Fruit fly (Drosophila melanogaster) whole organism, embryonic: ENCODE data around the gene Mrm2.
A peak's percentile ranks its signal among the peaks of the same experiment; 100 is the strongest.

Experiments
- Aef1 ChIP-seq: fragments of 200-800 bp; sonication (Bioruptor generic); IDR thresholded peaks from 3 replicates; pipeline ENCODE4 v1.3.6; 2022; ENCODE audit warnings: missing biosample characterization, missing genetic modification characterization
- Antp ChIP-seq: fragments of 200-800 bp; sonication (Bioruptor generic); optimal IDR thresholded peaks from 3 replicates; lab custom pipeline; 2016; ENCODE audit warnings: missing biosample characterization, missing genetic modification characterization
- Atf3 ChIP-seq: fragments of 200-800 bp; sonication (Bioruptor generic); optimal IDR thresholded peaks from 3 replicates; lab custom pipeline; 2016; ENCODE audit warnings: missing biosample characterization, missing genetic modification characterization
- CG10431 ChIP-seq: fragments of 200-800 bp; sonication (Bioruptor generic); optimal IDR thresholded peaks from 3 replicates; lab custom pipeline; 2018; ENCODE audit warnings: missing biosample characterization, mild to moderate bottlenecking, missing genetic modification characterization
- CG10959 ChIP-seq: fragments of 200-800 bp; sonication (Bioruptor generic); IDR thresholded peaks from 2 replicates; pipeline ENCODE4 v1.3.6; 2022; ENCODE audit warnings: missing biosample characterization, missing genetic modification characterization
- CG12769 ChIP-seq: fragments of 200-800 bp; sonication (Bioruptor generic); optimal IDR thresholded peaks from 2 replicates; lab custom pipeline; 2019; ENCODE audit warnings: missing biosample characterization, mild to moderate bottlenecking, missing genetic modification characterization, moderate library complexity
- CG13287 ChIP-seq: fragments of 200-800 bp; sonication (Bioruptor generic); IDR thresholded peaks from 2 replicates; pipeline ENCODE4 v1.3.6; 2022; ENCODE audit warnings: missing biosample characterization, missing genetic modification characterization; ENCODE audit not compliant: partially characterized antibody
- CG13296 ChIP-seq: fragments of 200-800 bp; sonication (Bioruptor generic); optimal IDR thresholded peaks from 3 replicates; lab custom pipeline; 2018; ENCODE audit warnings: missing biosample characterization, mild to moderate bottlenecking, missing genetic modification characterization
- CG18011 ChIP-seq: fragments of 200-800 bp; sonication (Bioruptor generic); optimal IDR thresholded peaks from 2 replicates; lab custom pipeline; 2017; ENCODE audit warnings: missing biosample characterization, missing genetic modification characterization, mild to moderate bottlenecking, moderate library complexity, missing genotype
- CG2875 ChIP-seq: fragments of 200-800 bp; sonication (Bioruptor generic); optimal IDR thresholded peaks from 2 replicates; lab custom pipeline; 2017; ENCODE audit warnings: missing biosample characterization, mild to moderate bottlenecking, missing genetic modification characterization, missing genetic modification reagents
- CG2889 ChIP-seq: fragments of 200-800 bp; sonication (Bioruptor generic); IDR thresholded peaks from 3 replicates; pipeline ENCODE4 v1.3.6; 2022; ENCODE audit warnings: missing biosample characterization, missing genetic modification characterization
- CG30431 ChIP-seq: fragments of 200-800 bp; sonication (Bioruptor generic); optimal IDR thresholded peaks from 2 replicates; lab custom pipeline; 2017; ENCODE audit warnings: missing biosample characterization, missing genetic modification characterization
- CG31224 ChIP-seq: fragments of 200-800 bp; sonication (Bioruptor generic); IDR thresholded peaks from 2 replicates; pipeline ENCODE4 v1.3.6; 2022; ENCODE audit warnings: missing biosample characterization, missing genetic modification characterization
- CG34376 ChIP-seq: fragments of 200-800 bp; sonication (Bioruptor generic); optimal IDR thresholded peaks from 2 replicates; lab custom pipeline; 2018; ENCODE audit warnings: missing biosample characterization, mild to moderate bottlenecking, missing genetic modification characterization
- CG3838 ChIP-seq: fragments of 200-800 bp; sonication (Bioruptor generic); optimal IDR thresholded peaks from 3 replicates; lab custom pipeline; 2016; ENCODE audit warnings: missing biosample characterization, missing genetic modification characterization
- CG4617 ChIP-seq: fragments of 200-800 bp; sonication (Bioruptor generic); optimal IDR thresholded peaks from 3 replicates; lab custom pipeline; 2016; ENCODE audit warnings: missing biosample characterization, missing genetic modification characterization, borderline replicate concordance
- CG4707 ChIP-seq: fragments of 200-800 bp; sonication (Bioruptor generic); optimal IDR thresholded peaks from 2 replicates; lab custom pipeline; 2018; ENCODE audit warnings: missing biosample characterization, mild to moderate bottlenecking, missing genetic modification characterization, moderate library complexity
- CG4730 ChIP-seq: fragments of 200-800 bp; sonication (Bioruptor generic); IDR thresholded peaks from 2 replicates; pipeline ENCODE4 v1.3.6; 2022; ENCODE audit warnings: missing biosample characterization, missing genetic modification characterization
- CG7928 ChIP-seq: fragments of 200-800 bp; sonication (Bioruptor generic); optimal IDR thresholded peaks from 2 replicates; lab custom pipeline; 2017; ENCODE audit warnings: missing biosample characterization, mild to moderate bottlenecking, missing genetic modification characterization
- CG9215 ChIP-seq: fragments of 200-800 bp; sonication (Bioruptor generic); IDR thresholded peaks from 2 replicates; pipeline ENCODE4 v1.3.6; 2022; ENCODE audit warnings: missing biosample characterization, missing genetic modification characterization
- Ets97D ChIP-seq: fragments of 200-800 bp; sonication (Bioruptor generic); optimal IDR thresholded peaks from 3 replicates; lab custom pipeline; 2016; ENCODE audit warnings: missing biosample characterization, missing genetic modification characterization
- Myb ChIP-seq: fragments of 200-800 bp; sonication (Bioruptor generic); optimal IDR thresholded peaks from 2 replicates; lab custom pipeline; 2016; ENCODE audit warnings: missing biosample characterization, missing genetic modification characterization
- Neu2 ChIP-seq: fragments of 200-800 bp; sonication (Bioruptor generic); optimal IDR thresholded peaks from 3 replicates; lab custom pipeline; 2016; ENCODE audit warnings: missing biosample characterization, missing genetic modification characterization, borderline replicate concordance
- Nf-YA ChIP-seq: fragments of 200-800 bp; sonication (Bioruptor generic); IDR thresholded peaks from 2 replicates; pipeline ENCODE4 v1.3.6; 2022; ENCODE audit warnings: missing biosample characterization, missing genetic modification characterization
- Nf-YB ChIP-seq: fragments of 200-800 bp; sonication (Bioruptor generic); optimal IDR thresholded peaks from 3 replicates; lab custom pipeline; 2019; ENCODE audit warnings: missing biosample characterization, mild to moderate bottlenecking, missing genetic modification characterization, moderate library complexity
- Nf-YC ChIP-seq: fragments of 200-800 bp; optimal IDR thresholded peaks from 3 replicates; lab custom pipeline; 2019; ENCODE audit warnings: missing biosample characterization, mild to moderate bottlenecking, missing genetic modification characterization, moderate library complexity
- Poxn ChIP-seq: fragments of 200-800 bp; sonication (Bioruptor generic); IDR thresholded peaks from 2 replicates; pipeline ENCODE4 v1.3.6; 2022; ENCODE audit warnings: missing biosample characterization, missing genetic modification characterization
- Ptx1 ChIP-seq: fragments of 200-800 bp; sonication (Bioruptor generic); IDR thresholded peaks from 2 replicates; pipeline ENCODE4 v1.3.6; 2022; ENCODE audit warnings: missing biosample characterization, missing genetic modification characterization
- Sin3A ChIP-seq: fragments of >200 bp; optimal IDR thresholded peaks from 2 replicates; lab custom pipeline; 2018
- Stat92E ChIP-seq, 3 experiments: fragments of >200 bp in 2 of 3; fragments of 200-800 bp in 1 of 3; sonication (Bioruptor generic) in 1 of 3; optimal IDR thresholded peaks; 2 replicates each; lab custom pipeline; 2017 to 2019; ENCODE audit warnings: missing biosample characterization in 3 of 3, missing genetic modification characterization in 3 of 3, mild to moderate bottlenecking in 1 of 3, moderate library complexity in 1 of 3
- ase ChIP-seq: fragments of 200-800 bp; sonication (Bioruptor generic); IDR thresholded peaks from 3 replicates; pipeline ENCODE4 v1.3.6; 2022; ENCODE audit warnings: missing biosample characterization, missing genetic modification characterization
- crp ChIP-seq, 2 experiments: fragments of 200-800 bp; sonication (Bioruptor generic); optimal IDR thresholded peaks; 2 replicates in 1 of 2; 3 replicates in 1 of 2; lab custom pipeline; 2017; ENCODE audit warnings: missing biosample characterization in 2 of 2, missing genetic modification characterization in 2 of 2, mild to moderate bottlenecking in 1 of 2, moderate library complexity in 1 of 2
- dati ChIP-seq: fragments of 200-800 bp; sonication (Bioruptor generic); IDR thresholded peaks from 2 replicates; pipeline ENCODE4 v1.3.6; 2022; ENCODE audit warnings: missing biosample characterization, missing genetic modification characterization
- disco-r ChIP-seq: fragments of 200-800 bp; sonication (Bioruptor generic); optimal IDR thresholded peaks from 2 replicates; lab custom pipeline; 2016; ENCODE audit warnings: missing biosample characterization, missing genetic modification characterization
- dmrt99B ChIP-seq: fragments of 200-800 bp; sonication (Bioruptor generic); optimal IDR thresholded peaks from 2 replicates; lab custom pipeline; 2018; ENCODE audit warnings: missing biosample characterization, mild to moderate bottlenecking, missing genetic modification characterization, moderate library complexity
- ewg ChIP-seq: fragments of 200-800 bp; sonication (Bioruptor generic); optimal IDR thresholded peaks from 3 replicates; lab custom pipeline; 2017; ENCODE audit warnings: mild to moderate bottlenecking, missing biosample characterization, missing genetic modification reagents, missing genetic modification characterization
- gce ChIP-seq: fragments of 200-800 bp; sonication (Bioruptor generic); IDR thresholded peaks from 3 replicates; pipeline ENCODE4 v1.3.6; 2022; ENCODE audit warnings: missing biosample characterization, missing genetic modification characterization
- jumu ChIP-seq: fragments of 200-800 bp; sonication (Bioruptor generic); optimal IDR thresholded peaks from 3 replicates; lab custom pipeline; 2016; ENCODE audit warnings: missing biosample characterization, missing genetic modification characterization
- ken ChIP-seq: fragments of 200-800 bp; sonication (Bioruptor generic); IDR thresholded peaks from 3 replicates; pipeline ENCODE4 v1.3.6; 2022; ENCODE audit warnings: missing biosample characterization, missing genetic modification characterization
- nmo ChIP-seq: fragments of 200-800 bp; sonication (Bioruptor generic); optimal IDR thresholded peaks from 2 replicates; lab custom pipeline; 2018; ENCODE audit warnings: missing biosample characterization, mild to moderate bottlenecking, missing genetic modification characterization, moderate library complexity
- pb ChIP-seq: fragments of 200-800 bp; sonication (Bioruptor generic); optimal IDR thresholded peaks from 3 replicates; lab custom pipeline; 2016; ENCODE audit warnings: missing biosample characterization, missing genetic modification characterization
- phol ChIP-seq: fragments of 200-800 bp; sonication (Bioruptor generic); optimal IDR thresholded peaks from 3 replicates; lab custom pipeline; 2018; ENCODE audit warnings: missing biosample characterization, mild to moderate bottlenecking, missing genetic modification characterization, moderate library complexity
- prd ChIP-seq, 3 experiments: fragments of >200 bp in 2 of 3; fragments of 200-800 bp in 1 of 3; sonication (Bioruptor generic) in 1 of 3; optimal IDR thresholded peaks in 2 of 3; IDR thresholded peaks in 1 of 3; 2 replicates in 2 of 3; 3 replicates in 1 of 3; pipeline versions ENCODE4 v1.3.6 to Lab custom; 2017 to 2022; ENCODE audit warnings: missing biosample characterization in 1 of 3, missing genetic modification characterization in 1 of 3
- psq ChIP-seq: fragments of 200-800 bp; sonication (Bioruptor generic); optimal IDR thresholded peaks from 2 replicates; lab custom pipeline; 2017; ENCODE audit warnings: missing biosample characterization, missing genetic modification characterization
- salm ChIP-seq: fragments of 200-800 bp; sonication (Bioruptor generic); optimal IDR thresholded peaks from 2 replicates; lab custom pipeline; 2018; ENCODE audit warnings: missing biosample characterization, mild to moderate bottlenecking, missing genetic modification characterization
- sim ChIP-seq: fragments of 200-800 bp; sonication (Bioruptor generic); IDR thresholded peaks from 2 replicates; pipeline ENCODE4 v1.3.6; 2022; ENCODE audit warnings: missing biosample characterization, missing genetic modification characterization
- ssp ChIP-seq: fragments of 200-800 bp; sonication (Bioruptor generic); IDR thresholded peaks from 2 replicates; pipeline ENCODE4 v1.3.6; 2022; ENCODE audit warnings: missing biosample characterization, missing genetic modification characterization
- stc ChIP-seq: fragments of 200-800 bp; sonication (Bioruptor generic); IDR thresholded peaks from 2 replicates; pipeline ENCODE4 v1.3.6; 2022; ENCODE audit warnings: missing biosample characterization, missing genetic modification characterization
- tll ChIP-seq, 2 experiments: fragments of 200-800 bp in 1 of 2; fragments of >200 bp in 1 of 2; sonication (Bioruptor generic) in 1 of 2; optimal IDR thresholded peaks; 2 replicates each; lab custom pipeline; 2017 to 2019; ENCODE audit warnings: missing biosample characterization in 2 of 2, missing genetic modification characterization in 2 of 2, mild to moderate bottlenecking in 1 of 2, moderate library complexity in 1 of 2
- yki ChIP-seq: fragments of >200 bp; optimal IDR thresholded peaks from 3 replicates; lab custom pipeline; 2018

The Mrm2 gene

dm6 chr3R:19905932-19906439 is 44.6 kb downstream of the Mrm2 start (continued):
- TF ChIP-seq Antp (GFP tag; lab: Kevin White, UChicago) (peak; percentile 79), Nf-YA (GFP tag; lab: Robert Waterston, UW) (peak; percentile 63), CG4730 (GFP tag; lab: Robert Waterston, UW) (peak; percentile 80), phol (tag; lab: Kevin White, UChicago) (peak; percentile 72), CG4707 (peak; percentile 98), stc (GFP tag; lab: Robert Waterston, UW) (peak; percentile 81), CG10959 (peak; percentile 29; the same call in 1 of the 2 replicates), Aef1 (peak; percentile 83), ken (GFP tag; lab: Robert Waterston, UW) (peak; percentile 68; the same call in 1 of the 3 replicates), CG30431 (GFP tag; lab: Kevin White, UChicago) (peak; percentile 54), dati (0 out of 2 replicates have a peak, but pooled peaks have one; percentile 10), CG10431 (GFP tag; lab: Kevin White, UChicago) (no peak), Sin3A (lab: Kevin White, UChicago) (no peak), psq (GFP tag; lab: Kevin White, UChicago) (no peak), crp (GFP tag; optimal IDR thresholded peaks at IDR 0.05; lab: Kevin White, UChicago) (peak in 1 of 2 experiments; percentile 41), CG4617 (peak; percentile 31), nmo (peak; percentile 49), tll (GFP tag; optimal IDR thresholded peaks at IDR 0.05; lab: Kevin White, UChicago) (no peak), salm (tag; lab: Kevin White, UChicago) (no peak), Atf3 (peak; percentile 61), CG18011 (GFP tag; lab: Kevin White, UChicago) (peak; percentile 67), ase (GFP tag; lab: Robert Waterston, UW) (peak; percentile 80), CG3838 (no peak), Nf-YC (tag; lab: Kevin White, UChicago) (peak; percentile 64), CG9215 (GFP tag; lab: Robert Waterston, UW) (peak; percentile 85), disco-r (peak; percentile 46), Myb (GFP tag; lab: Kevin White, UChicago) (peak; percentile 71), Ets97D (GFP tag; lab: Kevin White, UChicago) (no peak), gce (GFP tag; lab: Robert Waterston, UW) (peak; percentile 69; the same call in 1 of the 3 replicates), pb (GFP tag; lab: Kevin White, UChicago) (peak; percentile 63), Neu2 (no peak), CG2875 (GFP tag; lab: Kevin White, UChicago) (peak; percentile 50), Ptx1 (peak; percentile 90), CG13287 (no peak), CG34376 (GFP tag; lab: Kevin White, UChicago) (peak; percentile 44), ewg (GFP tag; lab: Kevin White, UChicago) (peak; percentile 68), Poxn (GFP tag; lab: Robert Waterston, UW) (no peak), sim (peak; percentile 61), jumu (GFP tag; lab: Kevin White, UChicago) (peak; percentile 52), dmrt99B (peak; percentile 75), prd (optimal IDR thresholded peaks at IDR 0.05; lab: Kevin White, UChicago) (no peak), prd (GFP tag; IDR thresholded peaks at IDR 0.05; lab: Robert Waterston, UW) (peak; percentile 85), CG12769 (peak; percentile 97), Stat92E (GFP tag; optimal IDR thresholded peaks at IDR 0.05; lab: Kevin White, UChicago) (no peak), yki (lab: Kevin White, UChicago) (no peak), CG13296 (GFP tag; lab: Kevin White, UChicago) (peak; percentile 73), CG31224 (GFP tag; lab: Robert Waterston, UW) (peak; percentile 80), CG7928 (GFP tag; lab: Kevin White, UChicago) (no peak), ssp (GFP tag; lab: Robert Waterston, UW) (peak; percentile 52), CG2889 (peak; percentile 48; the same call in 2 of the 3 replicates), Nf-YB (peak; percentile 57)
